Fruit fly (Drosophila melanogaster): Measurements from ENCODE around the gene CG17104.

CG17104 gene

dm6 chr2L:10661490-10662240 lies 15.3 kb upstream of the CG17104 start, which contains the start of gene CG31871 (continued):
- TF ChIP-seq jigr1 (GFP tag; IDR thresholded peaks at IDR 0.05) (no peak), kni (GFP tag; optimal IDR thresholded peaks at IDR 0.05) (peak; percentile 48)

DNA sequence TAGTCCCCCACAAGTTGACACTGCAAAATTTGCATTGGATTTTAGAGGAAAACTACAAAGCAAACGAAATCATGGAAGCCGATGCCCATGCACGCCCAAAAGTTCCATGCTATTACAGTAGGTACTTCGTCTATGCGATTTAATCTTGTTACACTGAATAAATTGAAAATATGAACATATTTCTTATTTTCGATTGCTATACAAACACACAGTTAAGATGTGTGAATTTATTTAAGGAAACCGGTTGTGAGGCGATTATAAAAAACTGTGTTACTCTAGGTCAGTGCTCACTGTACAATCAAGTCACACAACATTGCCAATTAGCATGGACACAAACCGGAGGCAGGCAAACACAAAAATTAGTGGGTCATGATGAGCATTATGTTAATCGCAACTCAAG lies 11.4 kb upstream of the CG17104 start:
- peak; percentile 85 for TF ChIP-seq gem (tag; optimal IDR thresholded peaks at IDR 0.05)
- TF ChIP-seq CG18764 (GFP tag; optimal IDR thresholded peaks at IDR 0.05), result peak; percentile 46
- peak; percentile 56 for TF ChIP-seq pho (GFP tag; optimal IDR thresholded peaks at IDR 0.05)
- TF ChIP-seq Ets97D (GFP tag; optimal IDR thresholded peaks at IDR 0.05), result no peak
- peak; percentile 53; the same call in 1 of the 3 replicates for TF ChIP-seq croc (GFP tag; conservative IDR thresholded peaks at IDR 0.05)
- TF ChIP-seq CG8944 (GFP tag; optimal IDR thresholded peaks at IDR 0.05), result peak; percentile 80
- peak; percentile 67 for TF ChIP-seq CG9609 (GFP tag; optimal IDR thresholded peaks at IDR 0.05)
- peak; percentile 32 for TF ChIP-seq gsb-n (tag; optimal IDR thresholded peaks at IDR 0.05)
- peak; percentile 88 for TF ChIP-seq ind (GFP tag; optimal IDR thresholded peaks at IDR 0.05)
- no peak for TF ChIP-seq CG31365 (tag; optimal IDR thresholded peaks at IDR 0.05)
- TF ChIP-seq chm (GFP tag; IDR thresholded peaks at IDR 0.05), result peak; percentile 60; the same call in 1 of the 2 replicates
- peak; percentile 87 for TF ChIP-seq CG14050 (GFP tag; IDR thresholded peaks at IDR 0.05)
- TF ChIP-seq dimm (GFP tag; IDR thresholded peaks at IDR 0.05), result peak; percentile 65
- no peak for TF ChIP-seq CG30020 (tag; optimal IDR thresholded peaks at IDR 0.05)
- no peak for TF ChIP-seq Dfd (GFP tag; optimal IDR thresholded peaks at IDR 0.05)
- peak; percentile 50 for TF ChIP-seq shn (GFP tag; optimal IDR thresholded peaks at IDR 0.05)
- TF ChIP-seq stc (GFP tag; IDR thresholded peaks at IDR 0.05), result peak; percentile 84
- peak; percentile 57 for TF ChIP-seq zen (tag; optimal IDR thresholded peaks at IDR 0.05)
- TF ChIP-seq inv (GFP tag; IDR thresholded peaks at IDR 0.05; ENCODE audit: partially characterized antibody), result no peak
- TF ChIP-seq Abd-B (GFP tag; optimal IDR thresholded peaks at IDR 0.05), result peak; percentile 64
- peak; percentile 64; the same call in 1 of the 3 replicates for TF ChIP-seq Dbx (GFP tag; IDR thresholded peaks at IDR 0.05)
- peak; percentile 12 for TF ChIP-seq CG7271 (tag; optimal IDR thresholded peaks at IDR 0.05)
- peak; percentile 89 for TF ChIP-seq Mrtf (GFP tag; IDR thresholded peaks at IDR 0.05)
- peak; percentile 89 for TF ChIP-seq HLH3B (GFP tag; IDR thresholded peaks at IDR 0.05)
- no peak for TF ChIP-seq Neu2 (GFP tag; optimal IDR thresholded peaks at IDR 0.05; ENCODE audit: borderline replicate concordance)
- TF ChIP-seq crol (GFP tag; IDR thresholded peaks at IDR 0.05), result no peak
- peak; percentile 76 for TF ChIP-seq CG11696 (GFP tag; IDR thresholded peaks at IDR 0.05)
- peak; percentile 88 for TF ChIP-seq ranshi (GFP tag; IDR thresholded peaks at IDR 0.05)
- peak; percentile 19 for TF ChIP-seq BtbVII (GFP tag; optimal IDR thresholded peaks at IDR 0.05)
- no peak for TF ChIP-seq lbe (GFP tag; optimal IDR thresholded peaks at IDR 0.05)
- TF ChIP-seq fd3F (GFP tag; optimal IDR thresholded peaks at IDR 0.05), result peak; percentile 77
- TF ChIP-seq Adf1 (GFP tag; IDR thresholded peaks at IDR 0.05), result peak; percentile 25; the same call in 1 of the 2 replicates
- TF ChIP-seq CG1603 (tag; optimal IDR thresholded peaks at IDR 0.05), result peak; percentile 81
- TF ChIP-seq CG13123 (GFP tag; optimal IDR thresholded peaks at IDR 0.05), result peak; percentile 25
- peak; percentile 57 for TF ChIP-seq CG7987 (GFP tag; optimal IDR thresholded peaks at IDR 0.05)
- no peak for TF ChIP-seq HmgD (GFP tag; optimal IDR thresholded peaks at IDR 0.05)
- no peak for TF ChIP-seq pan (optimal IDR thresholded peaks at IDR 0.05)
- peak in 1 of 2 experiments; percentile 93 for TF ChIP-seq pan (GFP tag; optimal IDR thresholded peaks at IDR 0.05 in 1 of 2, IDR thresholded peaks at IDR 0.05 in 1 of 2)
- no peak for TF ChIP-seq Stat92E (GFP tag; optimal IDR thresholded peaks at IDR 0.05)
- TF ChIP-seq Bgb (GFP tag; IDR thresholded peaks at IDR 0.05; ENCODE audit: partially characterized antibody), result no peak
- TF ChIP-seq CG8089 (GFP tag; optimal IDR thresholded peaks at IDR 0.05), result peak; percentile 67
- TF ChIP-seq exex (tag; optimal IDR thresholded peaks at IDR 0.05), result peak; percentile 12
- TF ChIP-seq CG31441 (GFP tag; IDR thresholded peaks at IDR 0.05), result peak; percentile 76
- peak; percentile 54; the same call in 1 of the 2 replicates for TF ChIP-seq sim (GFP tag; IDR thresholded peaks at IDR 0.05)
- TF ChIP-seq CG6272 (GFP tag; IDR thresholded peaks at IDR 0.05), result peak; percentile 75
- TF ChIP-seq emc (GFP tag; optimal IDR thresholded peaks at IDR 0.05), result peak; percentile 49
